Fruit fly (Drosophila melanogaster) whole organism, embryonic: ENCODE data around the gene CG2256.

ENCODE experiments used
- C15 ChIP-seq: fragments of 200-800 bp; sonication (Bioruptor generic); IDR thresholded peaks from 3 replicates; pipeline ENCODE4 v1.3.6; 2022; ENCODE audit warnings: missing biosample characterization, missing genetic modification characterization
- CG11093 ChIP-seq: fragments of 200-800 bp; sonication (Bioruptor generic); IDR thresholded peaks from 3 replicates; pipeline ENCODE4 v1.3.6; 2022; ENCODE audit warnings: missing biosample characterization, missing genetic modification characterization
- CG12236 ChIP-seq: fragments of 200-800 bp; sonication (Bioruptor generic); optimal IDR thresholded peaks from 2 replicates; lab custom pipeline; 2016; ENCODE audit warnings: missing biosample characterization, missing genetic modification characterization
- CG13775 ChIP-seq: fragments of 200-800 bp; sonication (Bioruptor generic); optimal IDR thresholded peaks from 3 replicates; lab custom pipeline; 2017; ENCODE audit warnings: missing biosample characterization, mild to moderate bottlenecking, missing genetic modification characterization
- CG14965 ChIP-seq: fragments of 200-800 bp; sonication (Bioruptor generic); optimal IDR thresholded peaks from 2 replicates; lab custom pipeline; 2016; ENCODE audit warnings: missing biosample characterization, missing genetic modification characterization, borderline replicate concordance
- CG17612 ChIP-seq: fragments of 200-800 bp; sonication (Bioruptor generic); IDR thresholded peaks from 2 replicates; pipeline ENCODE4 v1.3.6; 2022; ENCODE audit warnings: missing biosample characterization, missing genetic modification characterization
- CG18011 ChIP-seq: fragments of 200-800 bp; sonication (Bioruptor generic); optimal IDR thresholded peaks from 2 replicates; lab custom pipeline; 2017; ENCODE audit warnings: missing biosample characterization, missing genetic modification characterization, mild to moderate bottlenecking, moderate library complexity, missing genotype
- CG2678 ChIP-seq: fragments of 200-800 bp; sonication (Bioruptor generic); optimal IDR thresholded peaks from 3 replicates; lab custom pipeline; 2019; ENCODE audit warnings: missing biosample characterization, mild to moderate bottlenecking, missing genetic modification characterization, moderate library complexity
- CG3065 ChIP-seq: fragments of 200-800 bp; sonication (Bioruptor generic); optimal IDR thresholded peaks from 2 replicates; lab custom pipeline; 2016; ENCODE audit warnings: missing biosample characterization, missing genetic modification characterization
- CG3407 ChIP-seq: fragments of 200-800 bp; sonication (Bioruptor generic); optimal IDR thresholded peaks from 2 replicates; lab custom pipeline; 2018; ENCODE audit warnings: missing biosample characterization, mild to moderate bottlenecking, missing genetic modification characterization
- CG4424 ChIP-seq: fragments of 200-800 bp; sonication (Bioruptor generic); optimal IDR thresholded peaks from 3 replicates; lab custom pipeline; 2016; ENCODE audit warnings: missing biosample characterization, missing genetic modification characterization
- CG4820 ChIP-seq: fragments of 200-800 bp; sonication (Bioruptor generic); optimal IDR thresholded peaks from 3 replicates; lab custom pipeline; 2016; ENCODE audit warnings: missing biosample characterization, missing genetic modification characterization
- CG6683 ChIP-seq: fragments of 200-800 bp; sonication (Bioruptor generic); optimal IDR thresholded peaks from 2 replicates; lab custom pipeline; 2017; ENCODE audit warnings: missing biosample characterization, mild to moderate bottlenecking, missing genetic modification characterization, missing genetic modification reagents
- CG9437 ChIP-seq: fragments of 200-800 bp; sonication (Bioruptor generic); optimal IDR thresholded peaks from 2 replicates; lab custom pipeline; 2018; ENCODE audit warnings: missing biosample characterization, mild to moderate bottlenecking, missing genetic modification characterization
- Dll ChIP-seq: fragments of 200-800 bp; sonication (Bioruptor generic); IDR thresholded peaks from 4 replicates; pipeline ENCODE4 v1.3.6; 2022; ENCODE audit warnings: missing biosample characterization, missing genetic modification characterization; ENCODE audit not compliant: partially characterized antibody
- H2.0 ChIP-seq: fragments of 200-800 bp; sonication (Bioruptor generic); IDR thresholded peaks from 2 replicates; pipeline ENCODE4 v1.3.6; 2022; ENCODE audit warnings: missing biosample characterization, missing genetic modification characterization
- HLH3B ChIP-seq: fragments of 200-800 bp; sonication (Bioruptor generic); IDR thresholded peaks from 2 replicates; pipeline ENCODE4 v1.3.6; 2022; ENCODE audit warnings: missing biosample characterization, missing genetic modification characterization
- Hr78 ChIP-seq, 2 experiments: fragments of 200-800 bp in 1 of 2; fragments of >200 bp in 1 of 2; sonication (Bioruptor generic) in 1 of 2; optimal IDR thresholded peaks; 2 replicates each; lab custom pipeline; 2017 to 2019; ENCODE audit warnings: missing biosample characterization in 2 of 2, missing genetic modification characterization in 2 of 2, mild to moderate bottlenecking in 1 of 2, moderate library complexity in 1 of 2
- MTF-1 ChIP-seq: fragments of 200-800 bp; sonication (Bioruptor generic); optimal IDR thresholded peaks from 2 replicates; lab custom pipeline; 2018; ENCODE audit warnings: missing biosample characterization, mild to moderate bottlenecking, missing genetic modification characterization, borderline replicate concordance
- Nf-YB ChIP-seq: fragments of 200-800 bp; sonication (Bioruptor generic); optimal IDR thresholded peaks from 3 replicates; lab custom pipeline; 2019; ENCODE audit warnings: missing biosample characterization, mild to moderate bottlenecking, missing genetic modification characterization, moderate library complexity
- Ravus ChIP-seq: fragments of 200-800 bp; sonication (Bioruptor generic); IDR thresholded peaks from 2 replicates; pipeline ENCODE4 v1.3.6; 2022; ENCODE audit warnings: missing biosample characterization, missing genetic modification characterization
- Sox102F ChIP-seq: fragments of 200-800 bp; sonication (Bioruptor generic); optimal IDR thresholded peaks from 2 replicates; lab custom pipeline; 2018; ENCODE audit warnings: missing biosample characterization, mild to moderate bottlenecking, missing genetic modification characterization, moderate library complexity
- Sry-β ChIP-seq: fragments of 200-800 bp; sonication (Bioruptor generic); optimal IDR thresholded peaks from 2 replicates; lab custom pipeline; 2018; ENCODE audit warnings: missing biosample characterization, mild to moderate bottlenecking, missing genetic modification characterization, moderate library complexity
- Taf1 ChIP-seq: fragments of 200-800 bp; sonication (Bioruptor generic); IDR thresholded peaks from 2 replicates; pipeline ENCODE4 v1.3.6; 2022; ENCODE audit warnings: missing biosample characterization, missing genetic modification characterization
- Xrp1 ChIP-seq: fragments of 200-800 bp; sonication (Bioruptor generic); IDR thresholded peaks from 2 replicates; pipeline ENCODE4 v1.3.6; 2022; ENCODE audit warnings: missing biosample characterization, missing genetic modification characterization
- ap ChIP-seq: fragments of 200-800 bp; sonication (Bioruptor generic); IDR thresholded peaks from 2 replicates; pipeline ENCODE4 v1.3.6; 2022; ENCODE audit warnings: missing biosample characterization, missing genetic modification characterization
- ase ChIP-seq: fragments of 200-800 bp; sonication (Bioruptor generic); IDR thresholded peaks from 3 replicates; pipeline ENCODE4 v1.3.6; 2022; ENCODE audit warnings: missing biosample characterization, missing genetic modification characterization
- cato ChIP-seq: fragments of 200-800 bp; sonication (Bioruptor generic); optimal IDR thresholded peaks from 2 replicates; lab custom pipeline; 2016; ENCODE audit warnings: missing biosample characterization, missing genetic modification characterization, borderline replicate concordance
- dan ChIP-seq: fragments of 200-800 bp; sonication (Bioruptor generic); IDR thresholded peaks from 2 replicates; pipeline ENCODE4 v1.3.6; 2022; ENCODE audit warnings: missing biosample characterization, missing genetic modification characterization
- eyg ChIP-seq: fragments of 200-800 bp; sonication (Bioruptor generic); optimal IDR thresholded peaks from 3 replicates; lab custom pipeline; 2016; ENCODE audit warnings: missing biosample characterization, missing genetic modification characterization
- grn ChIP-seq: fragments of 200-800 bp; sonication (Bioruptor generic); optimal IDR thresholded peaks from 3 replicates; lab custom pipeline; 2017; ENCODE audit warnings: missing biosample characterization, missing genetic modification characterization
- jigr1 ChIP-seq: fragments of 200-800 bp; sonication (Bioruptor generic); IDR thresholded peaks from 3 replicates; pipeline ENCODE4 v1.3.6; 2022; ENCODE audit warnings: missing biosample characterization, missing genetic modification characterization
- lov ChIP-seq, 2 experiments: fragments of 200-800 bp in 1 of 2; fragments of >200 bp in 1 of 2; sonication (Bioruptor generic) in 1 of 2; IDR thresholded peaks in 1 of 2; optimal IDR thresholded peaks in 1 of 2; 2 replicates in 1 of 2; 3 replicates in 1 of 2; pipeline versions ENCODE4 v1.3.6 to Lab custom; 2017 to 2022; ENCODE audit warnings: missing biosample characterization in 1 of 2, missing genetic modification characterization in 1 of 2
- luna ChIP-seq: fragments of 200-800 bp; sonication (Bioruptor generic); optimal IDR thresholded peaks from 2 replicates; lab custom pipeline; 2016; ENCODE audit warnings: missing biosample characterization, missing genetic modification characterization
- oc ChIP-seq: fragments of 200-800 bp; sonication (Bioruptor generic); optimal IDR thresholded peaks from 2 replicates; lab custom pipeline; 2018; ENCODE audit warnings: missing biosample characterization, mild to moderate bottlenecking, missing genetic modification characterization, moderate library complexity
- p53 ChIP-seq: fragments of 200-800 bp; sonication (Bioruptor generic); optimal IDR thresholded peaks from 2 replicates; lab custom pipeline; 2016; ENCODE audit warnings: missing biosample characterization, missing genetic modification characterization
- pan ChIP-seq, 4 experiments: fragments of >200 bp in 3 of 4; fragments of 200-800 bp in 1 of 4; sonication (Bioruptor generic) in 1 of 4; optimal IDR thresholded peaks in 3 of 4; IDR thresholded peaks in 1 of 4; 2 replicates each; pipeline versions ENCODE4 v1.3.6 to Lab custom; 2017 to 2022; ENCODE audit warnings: missing biosample characterization in 2 of 4, missing genetic modification characterization in 2 of 4, mixed read lengths in 1 of 4
- pfk ChIP-seq: fragments of 200-800 bp; sonication (Bioruptor generic); optimal IDR thresholded peaks from 2 replicates; lab custom pipeline; 2018; ENCODE audit warnings: missing biosample characterization, mild to moderate bottlenecking, missing genetic modification characterization, moderate library complexity
- pzg ChIP-seq: fragments of 200-800 bp; sonication (Bioruptor generic); optimal IDR thresholded peaks from 3 replicates; lab custom pipeline; 2018; ENCODE audit warnings: missing biosample characterization, mild to moderate bottlenecking, missing genetic modification characterization, moderate library complexity
- ranshi ChIP-seq: fragments of 200-800 bp; sonication (Bioruptor generic); IDR thresholded peaks from 2 replicates; pipeline ENCODE4 v1.3.6; 2022; ENCODE audit warnings: missing biosample characterization, missing genetic modification characterization
- salm ChIP-seq: fragments of 200-800 bp; sonication (Bioruptor generic); optimal IDR thresholded peaks from 2 replicates; lab custom pipeline; 2018; ENCODE audit warnings: missing biosample characterization, mild to moderate bottlenecking, missing genetic modification characterization
- scrt ChIP-seq: fragments of 200-800 bp; sonication (Bioruptor generic); optimal IDR thresholded peaks from 2 replicates; lab custom pipeline; 2018; ENCODE audit warnings: missing biosample characterization, mild to moderate bottlenecking, missing genetic modification characterization, moderate library complexity
- sd ChIP-seq: fragments of 200-800 bp; sonication (Bioruptor generic); optimal IDR thresholded peaks from 3 replicates; lab custom pipeline; 2018; ENCODE audit warnings: missing biosample characterization, mild to moderate bottlenecking, missing genetic modification characterization, moderate library complexity
- sim ChIP-seq: fragments of 200-800 bp; sonication (Bioruptor generic); IDR thresholded peaks from 2 replicates; pipeline ENCODE4 v1.3.6; 2022; ENCODE audit warnings: missing biosample characterization, missing genetic modification characterization
- ssp ChIP-seq: fragments of 200-800 bp; sonication (Bioruptor generic); IDR thresholded peaks from 2 replicates; pipeline ENCODE4 v1.3.6; 2022; ENCODE audit warnings: missing biosample characterization, missing genetic modification characterization
- tio ChIP-seq: fragments of 200-800 bp; sonication (Bioruptor generic); optimal IDR thresholded peaks from 2 replicates; lab custom pipeline; 2017; ENCODE audit warnings: missing biosample characterization, missing genetic modification characterization, inconsistent platforms
- wdn ChIP-seq: fragments of 200-800 bp; sonication (Bioruptor generic); IDR thresholded peaks from 2 replicates; pipeline ENCODE4 v1.3.6; 2022; ENCODE audit warnings: missing biosample characterization, missing genetic modification characterization
- yki ChIP-seq: fragments of >200 bp; optimal IDR thresholded peaks from 3 replicates; lab custom pipeline; 2018
- zen2 ChIP-seq: fragments of 200-800 bp; sonication (Bioruptor generic); IDR thresholded peaks from 3 replicates; pipeline ENCODE4 v1.3.6; 2022; ENCODE audit warnings: missing biosample characterization, missing genetic modification characterization; ENCODE audit not compliant: partially characterized antibody

Gene CG2256

DNA sequence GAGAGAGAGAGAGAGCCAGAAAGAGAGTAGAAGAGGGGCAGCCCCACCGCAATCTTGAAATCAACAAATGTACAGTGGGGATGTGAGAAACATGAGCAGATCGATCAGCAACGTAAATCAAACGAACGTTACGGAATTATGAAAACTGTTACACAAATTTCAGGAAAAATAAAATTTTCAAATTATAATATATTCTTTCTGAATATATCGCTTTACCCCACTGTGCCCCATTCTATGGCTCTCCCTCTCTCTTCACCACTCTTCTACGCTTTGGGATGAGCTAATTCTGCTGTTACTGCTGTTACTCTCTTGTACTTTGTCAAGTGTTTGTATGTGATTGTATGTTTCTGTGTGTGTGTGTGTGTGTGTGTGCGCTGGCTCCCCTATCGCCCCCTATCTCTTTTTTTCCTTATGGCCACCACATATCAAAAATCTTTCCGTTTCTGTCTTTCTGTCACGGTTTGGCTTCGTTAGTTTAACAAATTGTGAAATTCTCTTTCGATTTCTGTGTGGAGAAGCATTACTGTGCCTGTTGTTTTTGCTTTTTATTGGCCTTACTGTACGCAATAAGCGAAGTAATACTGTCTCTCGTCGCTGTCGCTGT is 4.1 kb upstream of the CG2256 start (continued):
- TF ChIP-seq lov (optimal IDR thresholded peaks at IDR 0.05; lab: Kevin White, UChicago) (no peak), lov (GFP tag; IDR thresholded peaks at IDR 0.05; lab: Robert Waterston, UW) (peak; percentile 97), CG3407 (GFP tag; lab: Kevin White, UChicago) (peak; percentile 91), Taf1 (GFP tag; lab: Robert Waterston, UW) (peak; percentile 98), cato (peak; percentile 90), ranshi (peak; percentile 98), scrt (GFP tag; lab: Kevin White, UChicago) (peak; percentile 96), Sry-β (GFP tag; lab: Kevin White, UChicago) (no peak), ssp (peak; percentile 92), sim (peak; percentile 97), oc (tag; lab: Kevin White, UChicago) (peak; percentile 97), jigr1 (GFP tag; lab: Robert Waterston, UW) (peak; percentile 94), eyg (GFP tag; lab: Kevin White, UChicago) (peak; percentile 57), CG2678 (tag; lab: Kevin White, UChicago) (peak; percentile 97), MTF-1 (GFP tag; lab: Kevin White, UChicago) (peak; percentile 90), p53 (GFP tag; lab: Kevin White, UChicago) (no peak), CG3065 (peak; percentile 87), CG4820 (peak; percentile 95), pan (optimal IDR thresholded peaks at IDR 0.05; lab: Kevin White, UChicago) (no peak), pan (GFP tag; optimal IDR thresholded peaks at IDR 0.05 in 1 of 2, IDR thresholded peaks at IDR 0.05 in 1 of 2) (peak in 1 of 2 experiments; percentile 99), grn (GFP tag; lab: Kevin White, UChicago) (peak; percentile 96), CG4424 (peak; percentile 96), H2.0 (GFP tag; lab: Robert Waterston, UW) (peak; percentile 99), Sox102F (GFP tag; lab: Kevin White, UChicago) (peak; percentile 97), CG12236 (GFP tag; lab: Kevin White, UChicago) (peak; percentile 73), C15 (peak; percentile 96), pfk (GFP tag; lab: Kevin White, UChicago) (no peak), Ravus (GFP tag; lab: Robert Waterston, UW) (peak; percentile 96), wdn (GFP tag; lab: Robert Waterston, UW) (peak; percentile 97), pzg (GFP tag; lab: Kevin White, UChicago) (peak; percentile 13), zen2 (GFP tag; lab: Robert Waterston, UW) (no peak), ap (GFP tag; lab: Robert Waterston, UW) (peak; percentile 98), ase (GFP tag; lab: Robert Waterston, UW) (peak; percentile 99), dan (GFP tag; lab: Robert Waterston, UW) (peak; percentile 79), HLH3B (peak; percentile 99), tio (GFP tag; lab: Kevin White, UChicago) (peak; percentile 87), Dll (GFP tag; lab: Robert Waterston, UW) (peak; percentile 67; the same call in 3 of the 4 replicates), yki (lab: Kevin White, UChicago) (peak; percentile 5), CG6683 (peak; percentile 94), CG18011 (GFP tag; lab: Kevin White, UChicago) (peak; percentile 87), sd (peak; percentile 86), CG14965 (GFP tag; lab: Kevin White, UChicago) (no peak), CG17612 (GFP tag; lab: Robert Waterston, UW) (peak; percentile 96), Xrp1 (GFP tag; lab: Robert Waterston, UW) (peak; percentile 99), Nf-YB (peak; percentile 83), CG13775 (GFP tag; lab: Kevin White, UChicago) (peak; percentile 94), Hr78 (GFP tag; optimal IDR thresholded peaks at IDR 0.05; lab: Kevin White, UChicago) (peak in 1 of 2 experiments; percentile 75), luna (GFP tag; lab: Kevin White, UChicago) (peak; percentile 78), CG11093 (GFP tag; lab: Robert Waterston, UW) (peak; percentile 96), CG9437 (peak; percentile 88), salm (peak; percentile 94)
